Fruit fly (Drosophila melanogaster) whole organism: ENCODE results near the gene scyl.

Source experiments
- CG8478 ChIP-seq: fragments of >200 bp; optimal IDR thresholded peaks from 2 replicates; lab custom pipeline; 2018; ENCODE audit warnings: inconsistent platforms
- EcR ChIP-seq, 2 experiments: fragments of >200 bp; optimal IDR thresholded peaks; 2 replicates each; lab custom pipeline; 2017; ENCODE audit warnings: missing biosample characterization in 2 of 2, missing genetic modification characterization in 2 of 2, missing genetic modification reagents in 2 of 2
- psq ChIP-seq: fragments of >200 bp; optimal IDR thresholded peaks from 2 replicates; lab custom pipeline; 2017

- TF ChIP-seq psq (lab: Kevin White, UChicago) (no peak), CG8478 (lab: Kevin White, UChicago) (no peak), EcR (GFP tag; optimal IDR thresholded peaks at IDR 0.05; lab: Kevin White, UChicago) (no peak)
Observed at dm6 chr3L:11216219-11216618, 35.9 kb upstream of the scyl start.
